Worm (Caenorhabditis elegans) whole organism, L1 larva: Measurements from ENCODE around the gene bgal-1.

ENCODE experiments used
- aha-1 ChIP-seq: fragments of 150-350 bp; optimal IDR thresholded peaks from 2 replicates; lab custom pipeline; 2014; ENCODE audit warnings: missing biosample characterization, missing genetic modification characterization
- blmp-1 ChIP-seq: fragments of 150-350 bp; optimal IDR thresholded peaks from 2 replicates; lab custom pipeline; 2014; ENCODE audit warnings: missing biosample characterization, missing genetic modification characterization
- ceh-82 ChIP-seq, 3 experiments: fragments of 150-350 bp in 1 of 3; sonication (generic microtip) in 2 of 3; optimal IDR thresholded peaks; 2 replicates each; lab custom pipeline; 2014 to 2017; ENCODE audit warnings: missing biosample characterization in 3 of 3, missing genetic modification characterization in 3 of 3
- elt-3 ChIP-seq, 6 experiments: fragments of 150-350 bp in 1 of 6; sonication (generic microtip); optimal IDR thresholded peaks; 2 replicates each; lab custom pipeline; 2017 to 2018; ENCODE audit warnings: missing biosample characterization in 6 of 6, missing genetic modification characterization in 6 of 6, inconsistent platforms in 1 of 6
- hpl-2 ChIP-seq: fragments of 150-350 bp; optimal IDR thresholded peaks from 2 replicates; lab custom pipeline; 2014; ENCODE audit warnings: missing biosample characterization, missing genetic modification reagents, missing genetic modification characterization
- mep-1 ChIP-seq: fragments of 150-350 bp; optimal IDR thresholded peaks from 2 replicates; lab custom pipeline; 2014; ENCODE audit warnings: missing biosample characterization, missing genetic modification characterization
- nhr-12 ChIP-seq: sonication (generic microtip); optimal IDR thresholded peaks from 2 replicates; lab custom pipeline; 2017; ENCODE audit warnings: missing biosample characterization, missing genetic modification characterization
- nhr-20 ChIP-seq: sonication (generic microtip); optimal IDR thresholded peaks from 2 replicates; lab custom pipeline; 2016; ENCODE audit warnings: mild to moderate bottlenecking, missing genetic modification characterization, missing compliant biosample characterization
- nhr-237 ChIP-seq: fragments of 150-350 bp; optimal IDR thresholded peaks from 2 replicates; lab custom pipeline; 2014; ENCODE audit warnings: missing biosample characterization, missing genetic modification characterization
- nhr-71 ChIP-seq: sonication (generic microtip); optimal IDR thresholded peaks from 2 replicates; lab custom pipeline; 2016; ENCODE audit warnings: mild to moderate bottlenecking, missing genetic modification characterization, moderate library complexity, missing compliant biosample characterization
- nhr-85 ChIP-seq: sonication (generic microtip); peaks from one replicate; lab custom pipeline; 2016; ENCODE audit warnings: missing genetic modification characterization, inconsistent platforms, missing compliant biosample characterization
- pax-3 ChIP-seq: fragments of 200-800 bp; sonication (Bioruptor generic); optimal IDR thresholded peaks from 2 replicates; lab custom pipeline; 2018; ENCODE audit warnings: mild to moderate bottlenecking, missing genetic modification characterization, moderate library complexity, missing compliant biosample characterization
- rnt-1 ChIP-seq: sonication (generic microtip); optimal IDR thresholded peaks from 2 replicates; lab custom pipeline; 2016; ENCODE audit warnings: mild to moderate bottlenecking, missing genetic modification characterization, moderate library complexity, missing compliant biosample characterization
- unc-130 ChIP-seq: fragments of 150-350 bp; optimal IDR thresholded peaks from 2 replicates; lab custom pipeline; 2017; ENCODE audit warnings: missing biosample characterization, missing genetic modification characterization, inconsistent platforms

- TF ChIP-seq elt-3 (tag; optimal IDR thresholded peaks at IDR 0.05; lab: Kevin White, UChicago) (peak in 2 of 6 experiments; percentile 44 to 83), hpl-2 (no peak), unc-130 (tag; lab: Kevin White, UChicago) (no peak), aha-1 (tag; lab: Kevin White, UChicago) (no peak), blmp-1 (tag; lab: Kevin White, UChicago) (no peak), nhr-20 (tag; lab: Kevin White, UChicago) (no peak), mep-1 (tag; lab: Kevin White, UChicago) (no peak), rnt-1 (no peak), pax-3 (tag; lab: Kevin White, UChicago) (no peak), nhr-85 (no peak), nhr-237 (tag; lab: Kevin White, UChicago) (no peak), ceh-82 (tag; optimal IDR thresholded peaks at IDR 0.05; lab: Kevin White, UChicago) (no peak), nhr-71 (no peak), nhr-12 (tag; lab: Kevin White, UChicago) (no peak)
Observed at ce11 chrV:11220415-11220814, 5.4 kb downstream of the bgal-1 start.
